Fruit fly (Drosophila melanogaster) whole organism, embryonic: ENCODE results near the gene CG31161.

Experiments
- Ada2b ChIP-seq: fragments of 200-800 bp; sonication (Bioruptor generic); IDR thresholded peaks from 2 replicates; pipeline ENCODE4 v1.3.6; 2022; ENCODE audit warnings: missing biosample characterization, missing genetic modification characterization
- Aef1 ChIP-seq: fragments of 200-800 bp; sonication (Bioruptor generic); IDR thresholded peaks from 3 replicates; pipeline ENCODE4 v1.3.6; 2022; ENCODE audit warnings: missing biosample characterization, missing genetic modification characterization
- Atf-2 ChIP-seq: fragments of 200-800 bp; sonication (Bioruptor generic); optimal IDR thresholded peaks from 2 replicates; lab custom pipeline; 2016; ENCODE audit warnings: missing biosample characterization, missing genetic modification characterization
- Bdp1 ChIP-seq: fragments of 200-800 bp; sonication (Bioruptor generic); optimal IDR thresholded peaks from 3 replicates; lab custom pipeline; 2016; ENCODE audit warnings: missing biosample characterization, missing genetic modification characterization
- CG10366 ChIP-seq: fragments of 200-800 bp; sonication (Bioruptor generic); IDR thresholded peaks from 2 replicates; pipeline ENCODE4 v1.3.6; 2022; ENCODE audit warnings: missing biosample characterization, missing genetic modification characterization
- CG10565 ChIP-seq: fragments of 200-800 bp; sonication (Bioruptor generic); optimal IDR thresholded peaks from 3 replicates; lab custom pipeline; 2016; ENCODE audit warnings: missing biosample characterization, mild to moderate bottlenecking, missing genetic modification characterization
- CG12219 ChIP-seq: fragments of 200-800 bp; sonication (Bioruptor generic); optimal IDR thresholded peaks from 3 replicates; lab custom pipeline; 2018; ENCODE audit warnings: missing biosample characterization, mild to moderate bottlenecking, missing genetic modification characterization
- CG12299 ChIP-seq: fragments of 200-800 bp; sonication (Bioruptor generic); optimal IDR thresholded peaks from 2 replicates; lab custom pipeline; 2018; ENCODE audit warnings: missing biosample characterization, mild to moderate bottlenecking, missing genetic modification characterization
- CG14441 ChIP-seq: fragments of 200-800 bp; sonication (Bioruptor generic); IDR thresholded peaks from 2 replicates; pipeline ENCODE4 v1.3.6; 2022; ENCODE audit warnings: missing biosample characterization, missing genetic modification characterization
- CG15514 ChIP-seq: fragments of 200-800 bp; sonication (Bioruptor generic); optimal IDR thresholded peaks from 3 replicates; lab custom pipeline; 2017; ENCODE audit warnings: missing biosample characterization, missing genetic modification characterization, mild to moderate bottlenecking, moderate library complexity, missing genetic modification reagents
- CG17829 ChIP-seq: fragments of 200-800 bp; optimal IDR thresholded peaks from 2 replicates; lab custom pipeline; 2019; ENCODE audit warnings: missing biosample characterization, mild to moderate bottlenecking, missing genetic modification characterization, moderate library complexity
- CG1792 ChIP-seq: fragments of 200-800 bp; sonication (Bioruptor generic); optimal IDR thresholded peaks from 2 replicates; lab custom pipeline; 2016; ENCODE audit warnings: missing biosample characterization, missing genetic modification characterization
- CG18476 ChIP-seq: fragments of 200-800 bp; sonication (Bioruptor generic); optimal IDR thresholded peaks from 2 replicates; lab custom pipeline; 2016; ENCODE audit warnings: missing biosample characterization, mild to moderate bottlenecking, missing genetic modification characterization
- CG2202 ChIP-seq: fragments of 200-800 bp; sonication (Bioruptor generic); optimal IDR thresholded peaks from 2 replicates; lab custom pipeline; 2018; ENCODE audit warnings: missing biosample characterization, mild to moderate bottlenecking, missing genetic modification characterization
- CG2875 ChIP-seq: fragments of 200-800 bp; sonication (Bioruptor generic); optimal IDR thresholded peaks from 2 replicates; lab custom pipeline; 2017; ENCODE audit warnings: missing biosample characterization, mild to moderate bottlenecking, missing genetic modification characterization, missing genetic modification reagents
- CG42726 ChIP-seq: fragments of 200-800 bp; sonication (Bioruptor generic); IDR thresholded peaks from 2 replicates; pipeline ENCODE4 v1.3.6; 2022; ENCODE audit warnings: missing biosample characterization, missing genetic modification characterization; ENCODE audit not compliant: partially characterized antibody
- CG4424 ChIP-seq: fragments of 200-800 bp; sonication (Bioruptor generic); optimal IDR thresholded peaks from 3 replicates; lab custom pipeline; 2016; ENCODE audit warnings: missing biosample characterization, missing genetic modification characterization
- CG4730 ChIP-seq: fragments of 200-800 bp; sonication (Bioruptor generic); IDR thresholded peaks from 2 replicates; pipeline ENCODE4 v1.3.6; 2022; ENCODE audit warnings: missing biosample characterization, missing genetic modification characterization
- CG5245 ChIP-seq: fragments of 200-800 bp; sonication (Bioruptor generic); optimal IDR thresholded peaks from 3 replicates; lab custom pipeline; 2016; ENCODE audit warnings: missing biosample characterization, missing genetic modification characterization
- CG6254 ChIP-seq: fragments of 200-800 bp; sonication (Bioruptor generic); optimal IDR thresholded peaks from 3 replicates; lab custom pipeline; 2017; ENCODE audit warnings: mild to moderate bottlenecking, missing biosample characterization, missing genetic modification reagents, missing genetic modification characterization
- CG7928 ChIP-seq: fragments of 200-800 bp; sonication (Bioruptor generic); optimal IDR thresholded peaks from 2 replicates; lab custom pipeline; 2017; ENCODE audit warnings: missing biosample characterization, mild to moderate bottlenecking, missing genetic modification characterization
- CG9817 ChIP-seq: fragments of 200-800 bp; sonication (Bioruptor generic); optimal IDR thresholded peaks from 2 replicates; lab custom pipeline; 2018; ENCODE audit warnings: missing biosample characterization, mild to moderate bottlenecking, missing genetic modification characterization, moderate library complexity
- Dek ChIP-seq: fragments of 200-800 bp; sonication (Bioruptor generic); optimal IDR thresholded peaks from 3 replicates; lab custom pipeline; 2019; ENCODE audit warnings: missing biosample characterization, mild to moderate bottlenecking, missing genetic modification characterization, moderate library complexity
- Fer1 ChIP-seq: fragments of 200-800 bp; sonication (Bioruptor generic); optimal IDR thresholded peaks from 2 replicates; lab custom pipeline; 2017; ENCODE audit warnings: missing biosample characterization, mild to moderate bottlenecking, missing genetic modification characterization
- HHEX ChIP-seq: fragments of 200-800 bp; sonication (Bioruptor generic); optimal IDR thresholded peaks from 3 replicates; lab custom pipeline; 2017; ENCODE audit warnings: missing biosample characterization, mild to moderate bottlenecking, missing genetic modification characterization, missing genetic modification reagents
- Hey ChIP-seq: fragments of 200-800 bp; sonication (Bioruptor generic); optimal IDR thresholded peaks from 3 replicates; lab custom pipeline; 2018; ENCODE audit warnings: missing biosample characterization, mild to moderate bottlenecking, missing genetic modification characterization
- MTF-1 ChIP-seq: fragments of 200-800 bp; sonication (Bioruptor generic); optimal IDR thresholded peaks from 2 replicates; lab custom pipeline; 2018; ENCODE audit warnings: missing biosample characterization, mild to moderate bottlenecking, missing genetic modification characterization, borderline replicate concordance
- Mes4 ChIP-seq: fragments of 200-800 bp; sonication (Bioruptor generic); optimal IDR thresholded peaks from 2 replicates; lab custom pipeline; 2016; ENCODE audit warnings: missing biosample characterization, missing genetic modification characterization
- Side ChIP-seq: fragments of 200-800 bp; sonication (Bioruptor generic); optimal IDR thresholded peaks from 2 replicates; lab custom pipeline; 2016; ENCODE audit warnings: missing biosample characterization, missing genetic modification characterization
- Stat92E ChIP-seq, 3 experiments: fragments of >200 bp in 2 of 3; fragments of 200-800 bp in 1 of 3; sonication (Bioruptor generic) in 1 of 3; optimal IDR thresholded peaks; 2 replicates each; lab custom pipeline; 2017 to 2019; ENCODE audit warnings: missing biosample characterization in 3 of 3, missing genetic modification characterization in 3 of 3, mild to moderate bottlenecking in 1 of 3, moderate library complexity in 1 of 3
- Vsx1 ChIP-seq: fragments of 200-800 bp; sonication (Bioruptor generic); optimal IDR thresholded peaks from 2 replicates; lab custom pipeline; 2017; ENCODE audit warnings: missing biosample characterization, mild to moderate bottlenecking, missing genetic modification characterization, missing genetic modification reagents
- bbx ChIP-seq: fragments of 200-800 bp; sonication (Bioruptor generic); IDR thresholded peaks from 2 replicates; pipeline ENCODE4 v1.3.6; 2022; ENCODE audit warnings: missing biosample characterization, missing genetic modification characterization; ENCODE audit not compliant: partially characterized antibody
- croc ChIP-seq: fragments of 200-800 bp; sonication (Bioruptor generic); conservative IDR thresholded peaks from 3 replicates; pipeline ENCODE4 v1.3.6; 2022; ENCODE audit warnings: missing biosample characterization, missing genetic modification characterization
- ems ChIP-seq: fragments of 200-800 bp; sonication (Bioruptor generic); optimal IDR thresholded peaks from 3 replicates; lab custom pipeline; 2016; ENCODE audit warnings: missing biosample characterization, missing genetic modification characterization
- eve ChIP-seq, 2 experiments: fragments of >200 bp; optimal IDR thresholded peaks; 2 replicates each; lab custom pipeline; 2017; ENCODE audit warnings: missing biosample characterization in 2 of 2, missing genetic modification characterization in 2 of 2
- fd102C ChIP-seq: fragments of 200-800 bp; sonication (Bioruptor generic); optimal IDR thresholded peaks from 2 replicates; lab custom pipeline; 2018; ENCODE audit warnings: missing biosample characterization, mild to moderate bottlenecking, missing genetic modification characterization, moderate library complexity
- fru ChIP-seq: fragments of >200 bp; optimal IDR thresholded peaks from 2 replicates; lab custom pipeline; 2017
- ind ChIP-seq: fragments of 200-800 bp; sonication (Bioruptor generic); optimal IDR thresholded peaks from 3 replicates; lab custom pipeline; 2016; ENCODE audit warnings: missing biosample characterization, missing genetic modification characterization
- kah ChIP-seq: fragments of 200-800 bp; sonication (Bioruptor generic); optimal IDR thresholded peaks from 2 replicates; lab custom pipeline; 2018; ENCODE audit warnings: missing biosample characterization, mild to moderate bottlenecking, missing genetic modification characterization
- kay ChIP-seq: fragments of 200-800 bp; sonication (Bioruptor generic); optimal IDR thresholded peaks from 2 replicates; lab custom pipeline; 2016; ENCODE audit warnings: missing biosample characterization, missing genetic modification characterization
- kni ChIP-seq: fragments of 200-800 bp; sonication (Bioruptor generic); optimal IDR thresholded peaks from 3 replicates; lab custom pipeline; 2017; ENCODE audit warnings: mild to moderate bottlenecking, missing biosample characterization, missing genetic modification reagents, missing genetic modification characterization
- nau ChIP-seq: fragments of 200-800 bp; sonication (Bioruptor generic); optimal IDR thresholded peaks from 3 replicates; lab custom pipeline; 2017; ENCODE audit warnings: missing biosample characterization, mild to moderate bottlenecking, missing genetic modification characterization, missing genetic modification reagents
- p53 ChIP-seq: fragments of 200-800 bp; sonication (Bioruptor generic); optimal IDR thresholded peaks from 2 replicates; lab custom pipeline; 2016; ENCODE audit warnings: missing biosample characterization, missing genetic modification characterization
- pho ChIP-seq: fragments of 200-800 bp; sonication (Bioruptor generic); optimal IDR thresholded peaks from 2 replicates; lab custom pipeline; 2016; ENCODE audit warnings: missing biosample characterization, missing genetic modification characterization
- pita ChIP-seq: fragments of 200-800 bp; sonication (Bioruptor generic); optimal IDR thresholded peaks from 2 replicates; lab custom pipeline; 2017; ENCODE audit warnings: missing biosample characterization, mild to moderate bottlenecking, missing genetic modification characterization
- run ChIP-seq: fragments of 200-800 bp; sonication (Bioruptor generic); optimal IDR thresholded peaks from 3 replicates; lab custom pipeline; 2018; ENCODE audit warnings: missing biosample characterization, mild to moderate bottlenecking, missing genetic modification characterization
- salm ChIP-seq: fragments of 200-800 bp; sonication (Bioruptor generic); optimal IDR thresholded peaks from 2 replicates; lab custom pipeline; 2018; ENCODE audit warnings: missing biosample characterization, mild to moderate bottlenecking, missing genetic modification characterization
- sens-2 ChIP-seq: fragments of 200-800 bp; sonication (Bioruptor generic); IDR thresholded peaks from 2 replicates; pipeline ENCODE4 v1.3.6; 2022; ENCODE audit warnings: missing biosample characterization, missing genetic modification characterization
- sima ChIP-seq: fragments of 200-800 bp; sonication (Bioruptor generic); optimal IDR thresholded peaks from 2 replicates; lab custom pipeline; 2016; ENCODE audit warnings: missing biosample characterization, missing genetic modification characterization

Gene CG31161

dm6 chr3R:22667284-22667958 is 51.1 kb downstream of the CG31161 start (continued):
- TF ChIP-seq salm (tag; lab: Kevin White, UChicago) = peak; percentile 58
- TF ChIP-seq Ada2b (GFP tag; lab: Robert Waterston, UW) = peak; percentile 66
- TF ChIP-seq Fer1 (GFP tag; lab: Kevin White, UChicago) = peak; percentile 66
- peak; percentile 38 for TF ChIP-seq Side (GFP tag; lab: Kevin White, UChicago)
- peak; percentile 13 for TF ChIP-seq CG10565 (GFP tag; lab: Kevin White, UChicago)
- peak; percentile 66 for TF ChIP-seq CG18476 (GFP tag; lab: Kevin White, UChicago)
- TF ChIP-seq CG10366 (GFP tag; lab: Robert Waterston, UW) = peak; percentile 78
- TF ChIP-seq sens-2 (GFP tag; lab: Robert Waterston, UW) = peak; percentile 73; the same call in 1 of the 2 replicates
- peak; percentile 65 for TF ChIP-seq CG5245 (GFP tag; lab: Kevin White, UChicago)
- TF ChIP-seq CG12219 = peak; percentile 42
- TF ChIP-seq CG7928 (GFP tag; lab: Kevin White, UChicago) = no peak
- TF ChIP-seq pho (GFP tag; lab: Kevin White, UChicago) = peak; percentile 23
- peak; percentile 62 for TF ChIP-seq CG2202 (tag; lab: Kevin White, UChicago)
- TF ChIP-seq CG42726 = no peak
- no peak for TF ChIP-seq pita (GFP tag; lab: Kevin White, UChicago)
- peak; percentile 66 for TF ChIP-seq run
- no peak for TF ChIP-seq fd102C (GFP tag; lab: Kevin White, UChicago)
- TF ChIP-seq eve (GFP tag; optimal IDR thresholded peaks at IDR 0.05; lab: Kevin White, UChicago) = peak in 1 of 2 experiments; percentile 92
- TF ChIP-seq CG4730 (GFP tag; lab: Robert Waterston, UW) = peak; percentile 64
- TF ChIP-seq Hey = no peak
- no peak for TF ChIP-seq CG12299 (tag; lab: Kevin White, UChicago)
- TF ChIP-seq ind (GFP tag; lab: Kevin White, UChicago) = peak; percentile 81
- peak; percentile 92 for TF ChIP-seq CG4424 (GFP tag; lab: Kevin White, UChicago)
- TF ChIP-seq CG17829 = peak; percentile 79
- peak; percentile 70 for TF ChIP-seq kay (GFP tag; lab: Kevin White, UChicago)
- no peak for TF ChIP-seq p53 (GFP tag; lab: Kevin White, UChicago)
- peak; percentile 58; the same call in 2 of the 3 replicates for TF ChIP-seq Aef1 (GFP tag; lab: Robert Waterston, UW)
- peak; percentile 74 for TF ChIP-seq Atf-2 (GFP tag; lab: Kevin White, UChicago)
- peak; percentile 34 for TF ChIP-seq MTF-1 (GFP tag; lab: Kevin White, UChicago)
- peak; percentile 52 for TF ChIP-seq CG9817 (tag; lab: Kevin White, UChicago)
- TF ChIP-seq kah (GFP tag; lab: Kevin White, UChicago) = peak; percentile 78
- TF ChIP-seq Bdp1 (GFP tag; lab: Kevin White, UChicago) = no peak
- peak; percentile 71 for TF ChIP-seq HHEX (GFP tag; lab: Kevin White, UChicago)
- TF ChIP-seq sima (GFP tag; lab: Kevin White, UChicago) = no peak
- TF ChIP-seq CG6254 = peak; percentile 80
- peak in 1 of 3 experiments; percentile 54 for TF ChIP-seq Stat92E (GFP tag; optimal IDR thresholded peaks at IDR 0.05; lab: Kevin White, UChicago)
- TF ChIP-seq bbx = no peak
- TF ChIP-seq Mes4 (GFP tag; lab: Kevin White, UChicago) = peak; percentile 75
- peak; percentile 27 for TF ChIP-seq CG15514 (GFP tag; lab: Kevin White, UChicago)
- peak; percentile 61 for TF ChIP-seq CG1792 (GFP tag; lab: Kevin White, UChicago)
- peak; percentile 65 for TF ChIP-seq CG2875 (GFP tag; lab: Kevin White, UChicago)
- TF ChIP-seq CG14441 (GFP tag; lab: Robert Waterston, UW) = peak; percentile 71
- peak; percentile 40 for TF ChIP-seq Vsx1 (GFP tag; lab: Kevin White, UChicago)
- peak; percentile 12 for TF ChIP-seq kni
- no peak for TF ChIP-seq fru (lab: Kevin White, UChicago)
- TF ChIP-seq croc = peak; percentile 75
- peak; percentile 60 for TF ChIP-seq ems
- peak; percentile 39 for TF ChIP-seq Dek (tag; lab: Kevin White, UChicago)
- TF ChIP-seq nau (GFP tag; lab: Kevin White, UChicago) = peak; percentile 70
